Fruit fly (Drosophila melanogaster) whole organism, embryonic: ENCODE data around the gene Hacd1.

ENCODE experiments used
- Antp ChIP-seq: fragments of 200-800 bp; sonication (Bioruptor generic); optimal IDR thresholded peaks from 3 replicates; lab custom pipeline; 2016; ENCODE audit warnings: missing biosample characterization, missing genetic modification characterization
- Atf-2 ChIP-seq: fragments of 200-800 bp; sonication (Bioruptor generic); optimal IDR thresholded peaks from 2 replicates; lab custom pipeline; 2016; ENCODE audit warnings: missing biosample characterization, missing genetic modification characterization
- Bgb ChIP-seq: fragments of 200-800 bp; sonication (Bioruptor generic); IDR thresholded peaks from 2 replicates; pipeline ENCODE4 v1.3.6; 2022; ENCODE audit warnings: missing biosample characterization, missing genetic modification characterization; ENCODE audit not compliant: partially characterized antibody
- CG11456 ChIP-seq: fragments of 200-800 bp; sonication (Bioruptor generic); IDR thresholded peaks from 3 replicates; pipeline ENCODE4 v1.3.6; 2022; ENCODE audit warnings: missing biosample characterization, missing genetic modification characterization
- CG11695 ChIP-seq: fragments of 200-800 bp; sonication (Bioruptor generic); IDR thresholded peaks from 3 replicates; pipeline ENCODE4 v1.3.6; 2022; ENCODE audit warnings: missing biosample characterization, missing genetic modification characterization
- CG12071 ChIP-seq: fragments of 200-800 bp; sonication (Bioruptor generic); optimal IDR thresholded peaks from 3 replicates; lab custom pipeline; 2018; ENCODE audit warnings: missing biosample characterization, mild to moderate bottlenecking, missing genetic modification characterization
- CG13424 ChIP-seq: fragments of 200-800 bp; sonication (Bioruptor generic); optimal IDR thresholded peaks from 2 replicates; lab custom pipeline; 2019; ENCODE audit warnings: missing biosample characterization, mild to moderate bottlenecking, missing genetic modification characterization, moderate library complexity
- CG17568 ChIP-seq: fragments of 200-800 bp; sonication (Bioruptor generic); optimal IDR thresholded peaks from 2 replicates; lab custom pipeline; 2018; ENCODE audit warnings: missing biosample characterization, mild to moderate bottlenecking, missing genetic modification characterization, moderate library complexity
- CG1792 ChIP-seq: fragments of 200-800 bp; sonication (Bioruptor generic); optimal IDR thresholded peaks from 2 replicates; lab custom pipeline; 2016; ENCODE audit warnings: missing biosample characterization, missing genetic modification characterization
- CG2129 ChIP-seq: fragments of 200-800 bp; sonication (Bioruptor generic); IDR thresholded peaks from 2 replicates; pipeline ENCODE4 v1.3.6; 2022; ENCODE audit warnings: missing biosample characterization, missing genetic modification characterization; ENCODE audit not compliant: partially characterized antibody
- CG2678 ChIP-seq: fragments of 200-800 bp; sonication (Bioruptor generic); optimal IDR thresholded peaks from 3 replicates; lab custom pipeline; 2019; ENCODE audit warnings: missing biosample characterization, mild to moderate bottlenecking, missing genetic modification characterization, moderate library complexity
- CG2875 ChIP-seq: fragments of 200-800 bp; sonication (Bioruptor generic); optimal IDR thresholded peaks from 2 replicates; lab custom pipeline; 2017; ENCODE audit warnings: missing biosample characterization, mild to moderate bottlenecking, missing genetic modification characterization, missing genetic modification reagents
- CG32532 ChIP-seq: fragments of 200-800 bp; sonication (Bioruptor generic); IDR thresholded peaks from 2 replicates; pipeline ENCODE4 v1.3.6; 2022; ENCODE audit warnings: missing biosample characterization, missing genetic modification characterization
- CG32772 ChIP-seq: fragments of 200-800 bp; sonication (Bioruptor generic); IDR thresholded peaks from 2 replicates; pipeline ENCODE4 v1.3.6; 2022; ENCODE audit warnings: missing biosample characterization, missing genetic modification characterization
- CG3281 ChIP-seq: fragments of 200-800 bp; sonication (Bioruptor generic); optimal IDR thresholded peaks from 3 replicates; lab custom pipeline; 2017; ENCODE audit warnings: missing biosample characterization, mild to moderate bottlenecking, missing genetic modification characterization
- CG5245 ChIP-seq: fragments of 200-800 bp; sonication (Bioruptor generic); optimal IDR thresholded peaks from 3 replicates; lab custom pipeline; 2016; ENCODE audit warnings: missing biosample characterization, missing genetic modification characterization
- CG7556 ChIP-seq: fragments of 200-800 bp; sonication (Bioruptor generic); optimal IDR thresholded peaks from 2 replicates; lab custom pipeline; 2017; ENCODE audit warnings: missing biosample characterization, mild to moderate bottlenecking, missing genetic modification characterization
- CG7963 ChIP-seq: fragments of 200-800 bp; sonication (Bioruptor generic); IDR thresholded peaks from 3 replicates; pipeline ENCODE4 v1.3.6; 2022; ENCODE audit warnings: missing biosample characterization, missing genetic modification characterization; ENCODE audit not compliant: partially characterized antibody
- CG7987 ChIP-seq: fragments of 200-800 bp; sonication (Bioruptor generic); optimal IDR thresholded peaks from 2 replicates; lab custom pipeline; 2018; ENCODE audit warnings: missing biosample characterization, mild to moderate bottlenecking, missing genetic modification characterization, moderate library complexity
- CG9609 ChIP-seq: fragments of 200-800 bp; sonication (Bioruptor generic); optimal IDR thresholded peaks from 3 replicates; lab custom pipeline; 2016; ENCODE audit warnings: missing biosample characterization, missing genetic modification characterization
- Camta ChIP-seq: fragments of 200-800 bp; sonication (Bioruptor generic); optimal IDR thresholded peaks from 2 replicates; lab custom pipeline; 2016; ENCODE audit warnings: missing biosample characterization, missing genetic modification characterization
- CrebB ChIP-seq: fragments of 200-800 bp; sonication (Bioruptor generic); optimal IDR thresholded peaks from 3 replicates; lab custom pipeline; 2018; ENCODE audit warnings: missing biosample characterization, mild to moderate bottlenecking, missing genetic modification characterization
- Dfd ChIP-seq, 2 experiments: fragments of >200 bp; optimal IDR thresholded peaks; 2 replicates each; lab custom pipeline; 2017; ENCODE audit warnings: missing biosample characterization in 2 of 2, missing genetic modification characterization in 2 of 2
- Dp ChIP-seq: fragments of 200-800 bp; sonication (Bioruptor generic); optimal IDR thresholded peaks from 2 replicates; lab custom pipeline; 2018; ENCODE audit warnings: missing biosample characterization, mild to moderate bottlenecking, missing genetic modification characterization, moderate library complexity
- HLH3B ChIP-seq: fragments of 200-800 bp; sonication (Bioruptor generic); IDR thresholded peaks from 2 replicates; pipeline ENCODE4 v1.3.6; 2022; ENCODE audit warnings: missing biosample characterization, missing genetic modification characterization
- NFAT ChIP-seq: fragments of 200-800 bp; sonication (Bioruptor generic); IDR thresholded peaks from 2 replicates; pipeline ENCODE4 v1.3.6; 2022; ENCODE audit warnings: missing biosample characterization, missing genetic modification characterization
- Nf-YB ChIP-seq: fragments of 200-800 bp; sonication (Bioruptor generic); optimal IDR thresholded peaks from 3 replicates; lab custom pipeline; 2019; ENCODE audit warnings: missing biosample characterization, mild to moderate bottlenecking, missing genetic modification characterization, moderate library complexity
- Nf-YC ChIP-seq: fragments of 200-800 bp; optimal IDR thresholded peaks from 3 replicates; lab custom pipeline; 2019; ENCODE audit warnings: missing biosample characterization, mild to moderate bottlenecking, missing genetic modification characterization, moderate library complexity
- Sox102F ChIP-seq: fragments of 200-800 bp; sonication (Bioruptor generic); optimal IDR thresholded peaks from 2 replicates; lab custom pipeline; 2018; ENCODE audit warnings: missing biosample characterization, mild to moderate bottlenecking, missing genetic modification characterization, moderate library complexity
- Stat92E ChIP-seq, 3 experiments: fragments of >200 bp in 2 of 3; fragments of 200-800 bp in 1 of 3; sonication (Bioruptor generic) in 1 of 3; optimal IDR thresholded peaks; 2 replicates each; lab custom pipeline; 2017 to 2019; ENCODE audit warnings: missing biosample characterization in 3 of 3, missing genetic modification characterization in 3 of 3, mild to moderate bottlenecking in 1 of 3, moderate library complexity in 1 of 3
- Xrp1 ChIP-seq: fragments of 200-800 bp; sonication (Bioruptor generic); IDR thresholded peaks from 2 replicates; pipeline ENCODE4 v1.3.6; 2022; ENCODE audit warnings: missing biosample characterization, missing genetic modification characterization
- YL-1 ChIP-seq: fragments of 200-800 bp; sonication (Bioruptor generic); optimal IDR thresholded peaks from 3 replicates; lab custom pipeline; 2017; ENCODE audit warnings: missing biosample characterization, mild to moderate bottlenecking, missing genetic modification characterization
- aop ChIP-seq: fragments of 200-800 bp; sonication (Bioruptor generic); IDR thresholded peaks from 2 replicates; pipeline ENCODE4 v1.3.6; 2022; ENCODE audit warnings: missing biosample characterization, missing genetic modification characterization
- bigmax ChIP-seq: fragments of 200-800 bp; sonication (Bioruptor generic); optimal IDR thresholded peaks from 2 replicates; lab custom pipeline; 2018; ENCODE audit warnings: missing biosample characterization, mild to moderate bottlenecking, missing genetic modification characterization
- bowl ChIP-seq: fragments of 200-800 bp; sonication (Bioruptor generic); IDR thresholded peaks from 2 replicates; pipeline ENCODE4 v1.3.6; 2022; ENCODE audit warnings: missing biosample characterization, missing genetic modification characterization
- cato ChIP-seq: fragments of 200-800 bp; sonication (Bioruptor generic); optimal IDR thresholded peaks from 2 replicates; lab custom pipeline; 2016; ENCODE audit warnings: missing biosample characterization, missing genetic modification characterization, borderline replicate concordance
- dati ChIP-seq: fragments of 200-800 bp; sonication (Bioruptor generic); IDR thresholded peaks from 2 replicates; pipeline ENCODE4 v1.3.6; 2022; ENCODE audit warnings: missing biosample characterization, missing genetic modification characterization
- dmrt11E ChIP-seq: fragments of 200-800 bp; sonication (Bioruptor generic); optimal IDR thresholded peaks from 3 replicates; lab custom pipeline; 2018; ENCODE audit warnings: missing biosample characterization, mild to moderate bottlenecking, missing genetic modification characterization, moderate library complexity
- gsb ChIP-seq: fragments of 200-800 bp; sonication (Bioruptor generic); IDR thresholded peaks from 2 replicates; pipeline ENCODE4 v1.3.6; 2022; ENCODE audit warnings: missing biosample characterization, missing genetic modification characterization
- h ChIP-seq: fragments of >200 bp; optimal IDR thresholded peaks from 2 replicates; lab custom pipeline; 2017
- jigr1 ChIP-seq: fragments of 200-800 bp; sonication (Bioruptor generic); IDR thresholded peaks from 3 replicates; pipeline ENCODE4 v1.3.6; 2022; ENCODE audit warnings: missing biosample characterization, missing genetic modification characterization
- nerfin-1 ChIP-seq: fragments of 200-800 bp; sonication (Bioruptor generic); optimal IDR thresholded peaks from 3 replicates; lab custom pipeline; 2019; ENCODE audit warnings: missing biosample characterization, mild to moderate bottlenecking, missing genetic modification characterization, moderate library complexity
- pb ChIP-seq: fragments of 200-800 bp; sonication (Bioruptor generic); optimal IDR thresholded peaks from 3 replicates; lab custom pipeline; 2016; ENCODE audit warnings: missing biosample characterization, missing genetic modification characterization
- pros ChIP-seq: fragments of 200-800 bp; sonication (Bioruptor generic); optimal IDR thresholded peaks from 3 replicates; lab custom pipeline; 2019; ENCODE audit warnings: missing biosample characterization, mild to moderate bottlenecking, missing genetic modification characterization, moderate library complexity
- pum ChIP-seq: fragments of 200-800 bp; sonication (Bioruptor generic); optimal IDR thresholded peaks from 2 replicates; lab custom pipeline; 2016; ENCODE audit warnings: missing biosample characterization, missing genetic modification characterization
- seq ChIP-seq: fragments of 200-800 bp; sonication (Bioruptor generic); IDR thresholded peaks from 2 replicates; pipeline ENCODE4 v1.3.6; 2022; ENCODE audit warnings: missing biosample characterization, missing genetic modification characterization
- so ChIP-seq: fragments of 200-800 bp; sonication (Bioruptor generic); IDR thresholded peaks from 3 replicates; pipeline ENCODE4 v1.3.6; 2022; ENCODE audit warnings: missing biosample characterization, missing genetic modification characterization
- tin ChIP-seq: fragments of 200-800 bp; sonication (Bioruptor generic); optimal IDR thresholded peaks from 3 replicates; lab custom pipeline; 2016; ENCODE audit warnings: missing biosample characterization, missing genetic modification characterization
- ttk ChIP-seq: fragments of 200-800 bp; sonication (Bioruptor generic); IDR thresholded peaks from 2 replicates; pipeline ENCODE4 v2.1.2; 2022; ENCODE audit warnings: missing biosample characterization, missing genetic modification characterization

Gene Hacd1

DNA sequence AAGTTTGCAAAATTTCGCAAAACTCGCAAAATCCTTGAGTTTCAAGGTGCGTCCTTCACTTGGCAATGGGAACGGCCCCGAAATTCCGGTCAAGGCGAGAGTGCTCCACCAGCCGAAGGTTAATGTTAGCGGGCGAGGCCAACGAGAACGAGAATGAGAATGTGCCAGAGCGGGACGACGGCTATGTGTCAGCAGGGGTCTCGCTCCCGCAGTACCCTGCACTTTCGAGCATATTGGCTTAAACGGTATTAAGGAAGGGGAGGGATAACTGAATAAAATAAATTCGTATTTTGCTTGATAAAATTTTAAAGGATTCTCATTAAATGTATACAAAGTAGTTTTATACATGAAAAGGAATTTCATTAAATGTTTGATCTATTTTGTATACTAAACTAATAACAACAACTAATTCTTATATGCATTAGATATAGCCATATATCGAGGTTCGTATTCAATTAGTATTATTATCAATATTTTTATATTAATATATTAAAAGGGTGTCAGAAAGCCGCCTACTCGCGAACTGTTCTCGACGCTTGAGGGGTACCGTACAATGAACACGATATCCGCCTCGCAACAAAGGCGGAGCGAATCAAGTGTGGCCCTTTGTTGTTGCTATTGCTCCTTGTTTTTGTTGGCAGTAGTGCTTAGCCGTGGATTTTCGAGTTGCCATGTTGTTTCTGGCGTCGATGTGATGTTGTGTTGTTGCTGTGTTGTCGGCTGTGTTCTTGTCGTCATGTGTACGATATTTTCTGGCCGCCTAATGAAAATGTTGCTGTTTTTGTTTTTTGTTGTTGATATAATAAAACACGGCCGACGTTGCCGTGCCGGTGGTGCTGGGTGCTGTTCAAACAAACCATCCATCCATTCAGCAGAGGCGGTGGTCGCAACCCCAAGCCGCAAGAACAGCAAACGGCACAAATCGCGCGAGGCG is 4.6 kb upstream of the Hacd1 start (continued):
- peak; percentile 99 for TF ChIP-seq CG7556 (GFP tag; lab: Kevin White, UChicago)
- TF ChIP-seq CG2875 (GFP tag; lab: Kevin White, UChicago), result peak; percentile 88
- no peak for TF ChIP-seq CG11695 (GFP tag; lab: Robert Waterston, UW)
- peak; percentile 51 for TF ChIP-seq CrebB (tag; lab: Kevin White, UChicago)
- peak; percentile 76 for TF ChIP-seq Atf-2 (GFP tag; lab: Kevin White, UChicago)
- peak; percentile 90 for TF ChIP-seq cato (GFP tag; lab: Kevin White, UChicago)
- peak; percentile 26 for TF ChIP-seq pb (GFP tag; lab: Kevin White, UChicago)
- peak; percentile 88 for TF ChIP-seq Nf-YB
- no peak for TF ChIP-seq Xrp1 (GFP tag; lab: Robert Waterston, UW)
- TF ChIP-seq CG12071 (GFP tag; lab: Kevin White, UChicago), result no peak
- peak; percentile 87 for TF ChIP-seq Nf-YC (tag; lab: Kevin White, UChicago)
- TF ChIP-seq dati, result no peak
- TF ChIP-seq Camta, result peak; percentile 78
- no peak for TF ChIP-seq CG32532 (GFP tag; lab: Robert Waterston, UW)
- TF ChIP-seq CG1792 (GFP tag; lab: Kevin White, UChicago), result peak; percentile 46
- TF ChIP-seq CG9609 (GFP tag; lab: Kevin White, UChicago), result peak; percentile 35
- TF ChIP-seq Bgb (GFP tag; lab: Robert Waterston, UW), result no peak
- peak; percentile 92 for TF ChIP-seq nerfin-1 (tag; lab: Kevin White, UChicago)
- TF ChIP-seq Stat92E (GFP tag; optimal IDR thresholded peaks at IDR 0.05; lab: Kevin White, UChicago), result peak in 1 of 3 experiments; percentile 73
- no peak for TF ChIP-seq bowl (GFP tag; lab: Robert Waterston, UW)
- TF ChIP-seq ttk (GFP tag; lab: Robert Waterston, UW), result no peak
- TF ChIP-seq YL-1 (GFP tag; lab: Kevin White, UChicago), result peak; percentile 91
- peak; percentile 56 for TF ChIP-seq CG7987 (GFP tag; lab: Kevin White, UChicago)
- no peak for TF ChIP-seq CG2129 (GFP tag; lab: Robert Waterston, UW)
- no peak for TF ChIP-seq so (GFP tag; lab: Robert Waterston, UW)
- no peak for TF ChIP-seq aop (GFP tag; lab: Robert Waterston, UW)
- no peak for TF ChIP-seq h
- no peak for TF ChIP-seq NFAT
- no peak for TF ChIP-seq Dfd (GFP tag; optimal IDR thresholded peaks at IDR 0.05; lab: Kevin White, UChicago)
- no peak for TF ChIP-seq Dp (GFP tag; lab: Kevin White, UChicago)
- no peak for TF ChIP-seq bigmax (GFP tag; lab: Kevin White, UChicago)
- peak; percentile 97 for TF ChIP-seq dmrt11E (tag; lab: Kevin White, UChicago)
- TF ChIP-seq CG7963 (GFP tag; lab: Robert Waterston, UW), result no peak
- TF ChIP-seq CG3281 (GFP tag; lab: Kevin White, UChicago), result peak; percentile 96
- peak; percentile 93 for TF ChIP-seq Sox102F
- no peak for TF ChIP-seq gsb (GFP tag; lab: Robert Waterston, UW)
- TF ChIP-seq jigr1, result no peak
- peak; percentile 62 for TF ChIP-seq pum (GFP tag; lab: Kevin White, UChicago)
- TF ChIP-seq HLH3B, result no peak
- TF ChIP-seq seq (GFP tag; lab: Robert Waterston, UW), result no peak
- TF ChIP-seq CG32772 (GFP tag; lab: Robert Waterston, UW), result no peak
- no peak for TF ChIP-seq pros (GFP tag; lab: Kevin White, UChicago)
- TF ChIP-seq CG2678 (tag; lab: Kevin White, UChicago), result peak; percentile 99
- TF ChIP-seq CG11456 (GFP tag; lab: Robert Waterston, UW), result no peak
- peak; percentile 98 for TF ChIP-seq CG13424 (tag; lab: Kevin White, UChicago)
- peak; percentile 87 for TF ChIP-seq tin (GFP tag; lab: Kevin White, UChicago)
- TF ChIP-seq CG5245 (GFP tag; lab: Kevin White, UChicago), result peak; percentile 81
- TF ChIP-seq Antp (GFP tag; lab: Kevin White, UChicago), result peak; percentile 65
- peak; percentile 80 for TF ChIP-seq CG17568 (GFP tag; lab: Kevin White, UChicago)
